Fruit fly (Drosophila melanogaster): ENCODE data around the gene Gr93c.
A peak's percentile ranks its signal among the peaks of the same experiment; 100 is the strongest.

Gr93c gene

DNA sequence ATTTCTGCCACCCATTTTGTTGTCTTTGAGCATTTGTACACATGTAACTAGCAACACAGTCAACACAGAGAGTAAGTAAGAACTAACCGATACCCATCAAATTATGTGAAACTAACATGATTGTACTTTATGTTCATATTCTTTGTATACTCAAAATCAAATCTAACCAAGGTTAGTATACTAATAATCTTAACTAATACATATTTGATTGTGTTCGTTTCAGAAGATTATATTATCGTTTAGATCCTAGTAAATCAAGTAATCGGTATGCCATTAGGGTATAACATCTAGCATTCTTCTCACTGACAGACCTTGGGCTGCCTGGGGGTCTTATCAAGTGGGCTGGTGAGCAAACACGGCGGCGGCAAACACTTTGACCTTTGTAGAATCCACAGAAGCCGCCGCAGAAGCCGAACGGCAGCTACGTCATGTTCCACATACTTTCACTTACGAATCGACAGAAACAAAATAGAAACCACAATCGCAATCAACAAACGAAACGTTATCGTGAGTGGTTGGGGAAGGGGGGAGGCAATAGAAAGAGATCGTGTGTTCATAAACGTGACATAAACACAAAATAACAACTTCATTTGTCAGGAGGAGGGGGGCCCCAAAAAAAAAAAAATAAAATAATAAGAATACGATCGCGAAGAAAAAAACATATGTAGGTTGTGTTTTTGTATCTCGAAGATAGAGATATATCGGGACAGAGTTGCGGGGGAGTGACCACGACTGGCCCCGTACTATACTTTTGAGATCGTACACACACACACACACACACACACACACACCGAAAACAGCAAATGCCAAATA, 9.5 kb downstream of the Gr93c start (continued):
- TF ChIP-seq eyg (GFP tag; optimal IDR thresholded peaks at IDR 0.05) (no peak), gem (tag; optimal IDR thresholded peaks at IDR 0.05) (peak; percentile 24), gce (GFP tag; IDR thresholded peaks at IDR 0.05) (0 out of 3 replicates have a peak, but pooled peaks have one; percentile 10), fd64A (GFP tag; optimal IDR thresholded peaks at IDR 0.05) (peak; percentile 4), CG2678 (tag; optimal IDR thresholded peaks at IDR 0.05) (peak; percentile 0), dmrt99B (tag; optimal IDR thresholded peaks at IDR 0.05) (peak; percentile 12), sr (GFP tag; IDR thresholded peaks at IDR 0.05) (peak; percentile 64; the same call in 1 of the 3 replicates), z (GFP tag; IDR thresholded peaks at IDR 0.05) (no peak), exex (tag; optimal IDR thresholded peaks at IDR 0.05) (peak; percentile 25), crol (GFP tag; IDR thresholded peaks at IDR 0.05) (peak; percentile 75), CG8388 (GFP tag; optimal IDR thresholded peaks at IDR 0.05) (peak; percentile 1), emc (GFP tag; optimal IDR thresholded peaks at IDR 0.05) (no peak), D19B (GFP tag; optimal IDR thresholded peaks at IDR 0.05) (peak; percentile 48), CG11504 (tag; optimal IDR thresholded peaks at IDR 0.05) (peak; percentile 26), ftz-f1 (GFP tag; optimal IDR thresholded peaks at IDR 0.05) (peak; percentile 39), CG2202 (tag; optimal IDR thresholded peaks at IDR 0.05) (peak; percentile 48), Deaf1 (tag; optimal IDR thresholded peaks at IDR 0.05) (peak; percentile 32), MESR4 (GFP tag; optimal IDR thresholded peaks at IDR 0.05) (no peak), kni (GFP tag; optimal IDR thresholded peaks at IDR 0.05) (peak; percentile 9), grau (tag; optimal IDR thresholded peaks at IDR 0.05) (peak; percentile 6), CG14860 (GFP tag; IDR thresholded peaks at IDR 0.05; ENCODE audit: partially characterized antibody) (peak; percentile 32; the same call in 1 of the 3 replicates), trh (GFP tag; optimal IDR thresholded peaks at IDR 0.05) (no peak), Spps (tag; optimal IDR thresholded peaks at IDR 0.05) (peak; percentile 18), Nf-YB (GFP tag; optimal IDR thresholded peaks at IDR 0.05) (peak; percentile 20), odd (GFP tag; optimal IDR thresholded peaks at IDR 0.05) (peak; percentile 39), Xrp1 (GFP tag; IDR thresholded peaks at IDR 0.05) (peak; percentile 10), CG32772 (GFP tag; IDR thresholded peaks at IDR 0.05) (peak; percentile 25; the same call in 1 of the 2 replicates), CG12219 (GFP tag; optimal IDR thresholded peaks at IDR 0.05) (peak; percentile 9), CG18476 (GFP tag; optimal IDR thresholded peaks at IDR 0.05) (no peak), toy (GFP tag; IDR thresholded peaks at IDR 0.05) (no peak), CG10209 (GFP tag; optimal IDR thresholded peaks at IDR 0.05) (peak; percentile 14), Sin3A (optimal IDR thresholded peaks at IDR 0.05) (no peak), Bdp1 (GFP tag; optimal IDR thresholded peaks at IDR 0.05) (no peak), CG17359 (tag; optimal IDR thresholded peaks at IDR 0.05) (peak; percentile 2), CG11695 (GFP tag; IDR thresholded peaks at IDR 0.05) (0 out of 3 replicates have a peak, but pooled peaks have one; percentile 6), grn (GFP tag; optimal IDR thresholded peaks at IDR 0.05) (peak; percentile 66), CG3407 (GFP tag; optimal IDR thresholded peaks at IDR 0.05) (peak; percentile 7), vvl (GFP tag; IDR thresholded peaks at IDR 0.05) (peak; percentile 12; the same call in 1 of the 2 replicates), CG14710 (tag; optimal IDR thresholded peaks at IDR 0.05) (peak; percentile 11), Dref (GFP tag; IDR thresholded peaks at IDR 0.05) (no peak), ase (GFP tag; IDR thresholded peaks at IDR 0.05) (no peak), CG9932 (GFP tag; IDR thresholded peaks at IDR 0.05) (no peak), CG15696 (tag; optimal IDR thresholded peaks at IDR 0.05) (peak; percentile 34), CG12391 (tag; optimal IDR thresholded peaks at IDR 0.05) (peak; percentile 24), CG1602 (GFP tag; optimal IDR thresholded peaks at IDR 0.05) (peak; percentile 11), CG2712 (tag; optimal IDR thresholded peaks at IDR 0.05) (peak; percentile 17), nom (GFP tag; optimal IDR thresholded peaks at IDR 0.05) (no peak), btn (GFP tag; optimal IDR thresholded peaks at IDR 0.05) (no peak), sens (GFP tag) (peak; percentile 91)

Measured in whole organism, embryonic.